Worm (Caenorhabditis elegans) whole organism, mixed stage, embryonic: ENCODE measurements around the gene F58F9.4.
A peak's percentile ranks its signal among the peaks of the same experiment; 100 is the strongest.
"Not testable (repeated sequence)": the region's sequence is repeated elsewhere in the genome, so short reads cannot be mapped to it uniquely, and the experiment has no call there.

Source experiments
- M03D4.4 ChIP-seq: sonication (generic microtip); optimal IDR thresholded peaks from 2 replicates; lab custom pipeline; 2017; ENCODE audit warnings: mild to moderate bottlenecking, missing genetic modification characterization, missing compliant biosample characterization
- blmp-1 ChIP-seq: fragments of 150-350 bp; optimal IDR thresholded peaks from 2 replicates; lab custom pipeline; 2014; ENCODE audit warnings: missing biosample characterization, missing genetic modification characterization
- ceh-39 ChIP-seq: fragments of 150-350 bp; optimal IDR thresholded peaks from 2 replicates; lab custom pipeline; 2014; ENCODE audit warnings: missing biosample characterization, missing genetic modification characterization
- ceh-43 ChIP-seq: fragments of 200-800 bp; sonication (Bioruptor generic); optimal IDR thresholded peaks from 2 replicates; lab custom pipeline; 2018; ENCODE audit warnings: mild to moderate bottlenecking, missing genetic modification characterization, moderate library complexity, missing compliant biosample characterization
- ceh-83 ChIP-seq: fragments of 200-800 bp; sonication (Bioruptor generic); optimal IDR thresholded peaks from 2 replicates; lab custom pipeline; 2018; ENCODE audit warnings: mild to moderate bottlenecking, missing genetic modification characterization, missing compliant biosample characterization
- ces-1 ChIP-seq: fragments of 150-350 bp; optimal IDR thresholded peaks from 2 replicates; lab custom pipeline; 2014; ENCODE audit warnings: missing biosample characterization, missing genetic modification reagents, missing genetic modification characterization
- cnd-1 ChIP-seq: fragments of 200-800 bp; sonication (Bioruptor generic); optimal IDR thresholded peaks from 2 replicates; lab custom pipeline; 2018; ENCODE audit warnings: mild to moderate bottlenecking, missing genetic modification characterization, missing compliant biosample characterization
- drap-1 ChIP-seq: fragments of 200-800 bp; sonication (Bioruptor generic); optimal IDR thresholded peaks from 3 replicates; lab custom pipeline; 2018; ENCODE audit warnings: mild to moderate bottlenecking, missing genetic modification characterization, missing compliant biosample characterization
- elt-1 ChIP-seq: sonication (generic microtip); optimal IDR thresholded peaks from 2 replicates; lab custom pipeline; 2017; ENCODE audit warnings: missing genetic modification characterization, mild to moderate bottlenecking, missing compliant biosample characterization, antibody characterized with exemption, moderate library complexity, borderline replicate concordance; ENCODE audit not compliant: insufficient read depth
- elt-3 ChIP-seq: fragments of 150-350 bp; optimal IDR thresholded peaks from 2 replicates; lab custom pipeline; 2014; ENCODE audit warnings: missing biosample characterization, missing genetic modification characterization
- flh-1 ChIP-seq: fragments of 200-800 bp; sonication (Bioruptor generic); optimal IDR thresholded peaks from 2 replicates; lab custom pipeline; 2018; ENCODE audit warnings: mild to moderate bottlenecking, missing genetic modification characterization, moderate library complexity, missing compliant biosample characterization
- hlh-1 ChIP-seq: fragments of 150-350 bp; optimal IDR thresholded peaks from 2 replicates; lab custom pipeline; 2014; ENCODE audit warnings: missing biosample characterization, missing genetic modification reagents, missing genetic modification characterization
- lin-13 ChIP-seq: fragments of 150-350 bp; optimal IDR thresholded peaks from 2 replicates; lab custom pipeline; 2014; ENCODE audit warnings: missing biosample characterization, missing genetic modification characterization
- lin-32 ChIP-seq: fragments of 200-800 bp; sonication (Bioruptor generic); optimal IDR thresholded peaks from 2 replicates; lab custom pipeline; 2018; ENCODE audit warnings: mild to moderate bottlenecking, missing genetic modification characterization, missing compliant biosample characterization
- lsy-2 ChIP-seq: fragments of 150-350 bp; optimal IDR thresholded peaks from 2 replicates; lab custom pipeline; 2014; ENCODE audit warnings: missing biosample characterization, missing genetic modification characterization
- mab-5 ChIP-seq: fragments of 150-350 bp; optimal IDR thresholded peaks from 2 replicates; lab custom pipeline; 2014; ENCODE audit warnings: missing biosample characterization, missing genetic modification characterization
- mep-1 ChIP-seq: fragments of 150-350 bp; optimal IDR thresholded peaks from 2 replicates; lab custom pipeline; 2017; ENCODE audit warnings: missing biosample characterization, missing genetic modification reagents, missing genetic modification characterization, inconsistent platforms
- nhr-12 ChIP-seq: fragments of 150-350 bp; optimal IDR thresholded peaks from 2 replicates; lab custom pipeline; 2014; ENCODE audit warnings: missing biosample characterization, missing genetic modification characterization
- nhr-2 ChIP-seq: fragments of 150-350 bp; optimal IDR thresholded peaks from 2 replicates; lab custom pipeline; 2014; ENCODE audit warnings: missing biosample characterization, missing genetic modification characterization
- nhr-237 ChIP-seq: fragments of 150-350 bp; optimal IDR thresholded peaks from 2 replicates; lab custom pipeline; 2014; ENCODE audit warnings: missing biosample characterization, missing genetic modification characterization
- nhr-28 ChIP-seq: fragments of 150-350 bp; optimal IDR thresholded peaks from 2 replicates; lab custom pipeline; 2014; ENCODE audit warnings: missing biosample characterization, missing genetic modification characterization
- nhr-76 ChIP-seq: sonication (generic microtip); optimal IDR thresholded peaks from 2 replicates; lab custom pipeline; 2017; ENCODE audit warnings: missing biosample characterization, missing genetic modification characterization
- pha-4 ChIP-seq: fragments of 150-350 bp; optimal IDR thresholded peaks from 2 replicates; lab custom pipeline; 2018; ENCODE audit warnings: missing biosample characterization, missing genetic modification reagents, missing genetic modification characterization
- sem-2 ChIP-seq: fragments of 200-800 bp; sonication (Bioruptor generic); optimal IDR thresholded peaks from 2 replicates; lab custom pipeline; 2018; ENCODE audit warnings: mild to moderate bottlenecking, missing genetic modification characterization, missing compliant biosample characterization
- snpc-4 ChIP-seq: fragments of 150-350 bp; optimal IDR thresholded peaks from 2 replicates; lab custom pipeline; 2014; ENCODE audit warnings: missing biosample characterization, missing genetic modification characterization
- sptf-1 ChIP-seq: sonication (generic microtip); optimal IDR thresholded peaks from 2 replicates; lab custom pipeline; 2017; ENCODE audit warnings: mild to moderate bottlenecking, missing genetic modification characterization, moderate library complexity, missing compliant biosample characterization
- tbx-8 ChIP-seq: fragments of 200-800 bp; sonication (Bioruptor generic); optimal IDR thresholded peaks from 2 replicates; lab custom pipeline; 2018; ENCODE audit warnings: mild to moderate bottlenecking, missing genetic modification characterization, moderate library complexity, missing compliant biosample characterization
- unc-120 ChIP-seq: sonication (generic microtip); optimal IDR thresholded peaks from 2 replicates; lab custom pipeline; 2017; ENCODE audit warnings: missing genetic modification characterization, missing compliant biosample characterization; ENCODE audit not compliant: poor library complexity, severe bottlenecking
- unc-39 ChIP-seq: fragments of 150-350 bp; optimal IDR thresholded peaks from 2 replicates; lab custom pipeline; 2014; ENCODE audit warnings: missing biosample characterization, missing genetic modification characterization
- unc-62 ChIP-seq: fragments of 150-350 bp; optimal IDR thresholded peaks from 2 replicates; lab custom pipeline; 2014; ENCODE audit warnings: missing biosample characterization, missing genetic modification reagents, missing genetic modification characterization
- zip-8 ChIP-seq: fragments of 150-350 bp; optimal IDR thresholded peaks from 2 replicates; lab custom pipeline; 2014; ENCODE audit warnings: missing biosample characterization, missing genetic modification characterization
- ztf-11 ChIP-seq: fragments of 150-350 bp; optimal IDR thresholded peaks from 2 replicates; lab custom pipeline; 2014; ENCODE audit warnings: missing biosample characterization, missing genetic modification characterization

The F58F9.4 gene

ce11 chrIV:6239993-6240392 lies 9.2 kb downstream of the F58F9.4 start, which contains the start of gene F58F9.9:
TSS of gene F58F9.9 (plus strand) at chrIV:6240293.
- TF ChIP-seq drap-1 = no peak
- no peak for TF ChIP-seq nhr-12 (tag; lab: Kevin White, UChicago)
- no peak for TF ChIP-seq elt-3
- TF ChIP-seq pha-4 (tag; lab: Kevin White, UChicago) = no peak
- no peak for TF ChIP-seq ces-1 (GFP tag; lab: Kevin White, UChicago)
- no peak for TF ChIP-seq nhr-2
- no peak for TF ChIP-seq ceh-39 (tag; lab: Kevin White, UChicago)
- TF ChIP-seq snpc-4 (tag; lab: Kevin White, UChicago) = no peak
- TF ChIP-seq ceh-43 = no peak
- TF ChIP-seq nhr-76 (tag; lab: Kevin White, UChicago) = no peak
- TF ChIP-seq lsy-2 = no peak
- no peak for TF ChIP-seq blmp-1 (tag; lab: Kevin White, UChicago)
- no peak for TF ChIP-seq unc-39
- TF ChIP-seq nhr-237 (tag; lab: Kevin White, UChicago) = no peak
- no peak for TF ChIP-seq ceh-83 (GFP tag; lab: Kevin White, UChicago)
- no peak for TF ChIP-seq cnd-1 (tag; lab: Kevin White, UChicago)
- no peak for TF ChIP-seq M03D4.4 (tag; lab: Kevin White, UChicago)
- no peak for TF ChIP-seq tbx-8 (GFP tag; lab: Kevin White, UChicago)

- TF ChIP-seq unc-39 (no peak), ztf-11 (no peak), sem-2 (GFP tag; lab: Kevin White, UChicago) (no peak), cnd-1 (tag; lab: Kevin White, UChicago) (no peak), drap-1 (no peak), lin-13 (tag; lab: Kevin White, UChicago) (no peak), hlh-1 (tag; lab: Kevin White, UChicago) (no peak), nhr-28 (tag; lab: Kevin White, UChicago) (no peak), snpc-4 (tag; lab: Kevin White, UChicago) (no peak), pha-4 (tag; lab: Kevin White, UChicago) (no peak), nhr-76 (tag; lab: Kevin White, UChicago) (no peak), elt-3 (no peak), ces-1 (GFP tag; lab: Kevin White, UChicago) (no peak), lsy-2 (no peak), lin-32 (no peak)
These were observed 17.7 kb downstream of the F58F9.4 start, which contains the start of gene acox-3 for ce11 chrIV:6248486-6248885. TSS of gene acox-3 (minus strand) at chrIV:6248492.

- TF ChIP-seq ces-1 (GFP tag; lab: Kevin White, UChicago) = peak; percentile 24
- no peak for TF ChIP-seq unc-62
These were observed 18.8 kb downstream of the F58F9.4 start, which contains the start of gene F58F9.1 for ce11 chrIV:6249591-6249990. TSS of gene F58F9.1 (plus strand) at chrIV:6249841.

ce11 chrIV:6253000-6253399 lies 22.2 kb downstream of the F58F9.4 start, which contains the start of gene T13A10.2:
TSS of gene T13A10.2 (plus strand) at chrIV:6253300.
- TF ChIP-seq snpc-4 (tag; lab: Kevin White, UChicago); mep-1; ces-1 (GFP tag; lab: Kevin White, UChicago): not testable (repeated sequence)

- TF ChIP-seq sptf-1 (tag; lab: Kevin White, UChicago) (no peak), lin-32 (no peak)
- TF ChIP-seq, all 35 proteins: peak for 0
These were observed 23.8 kb downstream of the F58F9.4 start, which contains the start of gene T13A10.64 for ce11 chrIV:6254635-6255034. TSS of gene T13A10.64 (plus strand) at chrIV:6254935.

- TF ChIP-seq blmp-1 (tag; lab: Kevin White, UChicago) (no peak), unc-39 (no peak), drap-1 (no peak), ceh-43 (no peak), lin-32 (no peak), ztf-11 (no peak), hlh-1 (tag; lab: Kevin White, UChicago) (no peak), ceh-83 (GFP tag; lab: Kevin White, UChicago) (no peak), mab-5 (tag; lab: Kevin White, UChicago) (no peak), flh-1 (GFP tag; lab: Kevin White, UChicago) (no peak), M03D4.4 (tag; lab: Kevin White, UChicago) (no peak), elt-1 (tag; lab: Kevin White, UChicago) (no peak), snpc-4 (tag; lab: Kevin White, UChicago) (no peak), zip-8 (tag; lab: Kevin White, UChicago) (no peak), lin-13 (tag; lab: Kevin White, UChicago) (no peak), ceh-39 (tag; lab: Kevin White, UChicago) (no peak), unc-120 (tag; lab: Kevin White, UChicago) (no peak), nhr-237 (tag; lab: Kevin White, UChicago) (no peak), pha-4 (tag; lab: Kevin White, UChicago) (no peak)
These were observed 28.1 kb downstream of the F58F9.4 start for ce11 chrIV:6258967-6259366.
